Fruit fly (Drosophila melanogaster) whole organism: Measurements from ENCODE around the gene Tsp.

Source experiments
- Dll ChIP-seq: fragments of >200 bp; optimal IDR thresholded peaks from 2 replicates; lab custom pipeline; 2017
- EcR ChIP-seq, 2 experiments: fragments of >200 bp; optimal IDR thresholded peaks; 2 replicates each; lab custom pipeline; 2017; ENCODE audit warnings: missing biosample characterization in 2 of 2, missing genetic modification characterization in 2 of 2, missing genetic modification reagents in 2 of 2
- pan ChIP-seq: fragments of >200 bp; optimal IDR thresholded peaks from 2 replicates; lab custom pipeline; 2017
- psq ChIP-seq: fragments of >200 bp; optimal IDR thresholded peaks from 2 replicates; lab custom pipeline; 2017
- usp ChIP-seq: fragments of >200 bp; optimal IDR thresholded peaks from 2 replicates; lab custom pipeline; 2017; ENCODE audit warnings: missing biosample characterization, missing genetic modification characterization, mixed read lengths

- no peak for TF ChIP-seq psq (lab: Kevin White, UChicago)
- TF ChIP-seq usp (GFP tag; lab: Kevin White, UChicago), result no peak
- no peak for TF ChIP-seq pan (lab: Kevin White, UChicago)
- TF ChIP-seq Dll (lab: Kevin White, UChicago), result no peak
- TF ChIP-seq EcR (GFP tag; optimal IDR thresholded peaks at IDR 0.05; lab: Kevin White, UChicago), result no peak
Measured at dm6 chr2L:6693794-6694254, 15.1 kb downstream of the Tsp start.
